Worm (Caenorhabditis elegans): ENCODE measurements around the gene zmp-6.

DNA sequence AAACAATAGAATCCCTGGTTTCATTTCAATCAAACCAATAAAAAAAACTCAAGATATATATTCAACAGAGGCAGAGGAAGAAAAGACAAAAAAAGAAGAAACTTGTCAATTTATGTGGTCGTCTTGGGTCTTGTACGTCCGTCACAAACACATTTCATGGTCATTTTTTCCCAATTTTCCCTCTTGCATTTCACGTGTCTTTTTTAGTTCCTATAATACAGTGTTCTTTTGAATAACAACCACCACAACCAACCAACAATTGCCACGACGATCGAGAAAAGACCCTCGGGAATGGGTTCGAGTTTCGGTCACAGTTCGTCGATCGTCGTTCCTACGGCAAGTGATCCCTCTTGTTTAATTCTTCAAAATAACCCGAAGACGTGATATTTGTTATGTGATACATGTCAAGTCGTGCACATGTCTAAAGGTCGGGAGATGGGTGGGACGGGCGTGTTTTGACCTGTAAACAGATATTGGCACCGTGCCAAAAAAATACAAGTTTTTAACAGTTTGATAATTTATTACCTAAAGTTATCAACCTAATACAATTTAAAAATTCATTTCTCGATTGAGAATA lies 48.5 kb upstream of the zmp-6 start:
- TF ChIP-seq flt-1 (GFP tag; IDR thresholded peaks at IDR 0.05) (no peak), ceh-36 (tag; optimal IDR thresholded peaks at IDR 0.05) (no peak), ama-1 (optimal IDR thresholded peaks at IDR 0.05) (no peak), scrt-1 (GFP tag; IDR thresholded peaks at IDR 0.05) (no peak), pes-1 (GFP tag; IDR thresholded peaks at IDR 0.05) (no peak), tbx-37 (GFP tag; conservative IDR thresholded peaks at IDR 0.05) (no peak)
